Worm (Caenorhabditis elegans) whole organism, L1 larva: ENCODE data around the gene T05B9.2.

Experiments
- C04F5.9 ChIP-seq: sonication (generic microtip); optimal IDR thresholded peaks from 2 replicates; lab custom pipeline; 2016; ENCODE audit warnings: missing genetic modification characterization, missing compliant biosample characterization
- C34B4.2 ChIP-seq: sonication (generic microtip); optimal IDR thresholded peaks from 2 replicates; lab custom pipeline; 2017; ENCODE audit warnings: mild to moderate bottlenecking, missing genetic modification characterization, missing compliant biosample characterization
- F16B12.6 ChIP-seq: fragments of 150-350 bp; optimal IDR thresholded peaks from 2 replicates; lab custom pipeline; 2014; ENCODE audit warnings: missing biosample characterization, missing genetic modification characterization
- Y116A8C.19 ChIP-seq: sonication (generic microtip); optimal IDR thresholded peaks from 2 replicates; lab custom pipeline; 2016; ENCODE audit warnings: missing compliant biosample characterization, missing genetic modification characterization, borderline replicate concordance
- aly-2 ChIP-seq: fragments of 150-350 bp; optimal IDR thresholded peaks from 2 replicates; lab custom pipeline; 2014; ENCODE audit warnings: missing biosample characterization, missing genetic modification characterization
- blmp-1 ChIP-seq: fragments of 150-350 bp; optimal IDR thresholded peaks from 2 replicates; lab custom pipeline; 2014; ENCODE audit warnings: missing biosample characterization, missing genetic modification characterization
- ceh-63 ChIP-seq: fragments of 200-800 bp; sonication (Bioruptor generic); optimal IDR thresholded peaks from 2 replicates; lab custom pipeline; 2018; ENCODE audit warnings: mild to moderate bottlenecking, missing genetic modification characterization, missing compliant biosample characterization
- ceh-8 ChIP-seq: fragments of 200-800 bp; sonication (Bioruptor generic); optimal IDR thresholded peaks from 2 replicates; lab custom pipeline; 2018; ENCODE audit warnings: mild to moderate bottlenecking, missing genetic modification characterization, moderate library complexity, missing compliant biosample characterization
- ceh-88 ChIP-seq: fragments of 200-800 bp; sonication (Bioruptor generic); IDR thresholded peaks from 2 replicates; pipeline ENCODE4 v1.3.6; 2022; ENCODE audit warnings: missing genetic modification characterization, missing compliant biosample characterization
- ceh-90 ChIP-seq: sonication (generic microtip); optimal IDR thresholded peaks from 2 replicates; lab custom pipeline; 2016; ENCODE audit warnings: missing genetic modification characterization, missing compliant biosample characterization
- ces-1 ChIP-seq: fragments of 150-350 bp; optimal IDR thresholded peaks from 2 replicates; lab custom pipeline; 2014; ENCODE audit warnings: missing biosample characterization, missing genetic modification reagents, missing genetic modification characterization
- dpl-1 ChIP-seq, 3 experiments: fragments of 150-350 bp in 2 of 3; sonication (generic microtip) in 1 of 3; optimal IDR thresholded peaks; 2 replicates each; lab custom pipeline; 2014 to 2017; ENCODE audit warnings: missing biosample characterization in 3 of 3, missing genetic modification characterization in 3 of 3, missing genetic modification reagents in 3 of 3
- dsc-1 ChIP-seq: sonication (generic microtip); optimal IDR thresholded peaks from 2 replicates; lab custom pipeline; 2016; ENCODE audit warnings: mild to moderate bottlenecking, missing genetic modification characterization, missing compliant biosample characterization
- efl-1 ChIP-seq, 4 experiments: fragments of 150-350 bp; optimal IDR thresholded peaks in 3 of 4; peaks in 1 of 4; 1 replicate in 1 of 4; 2 replicates in 3 of 4; lab custom pipeline; 2014; ENCODE audit warnings: missing biosample characterization in 2 of 4, missing genetic modification characterization in 2 of 4, missing genetic modification reagents in 2 of 4
- elt-2 ChIP-seq: sonication (generic microtip); optimal IDR thresholded peaks from 2 replicates; lab custom pipeline; 2016; ENCODE audit warnings: missing genetic modification characterization, mild to moderate bottlenecking, inconsistent platforms, missing compliant biosample characterization, missing genetic modification reagents
- elt-3 ChIP-seq, 6 experiments: fragments of 150-350 bp in 1 of 6; sonication (generic microtip); optimal IDR thresholded peaks; 2 replicates each; lab custom pipeline; 2017 to 2018; ENCODE audit warnings: missing biosample characterization in 6 of 6, missing genetic modification characterization in 6 of 6, inconsistent platforms in 1 of 6
- ets-5 ChIP-seq: fragments of 200-800 bp; sonication (Bioruptor generic); IDR thresholded peaks from 2 replicates; pipeline ENCODE4 v1.3.6; 2022; ENCODE audit warnings: missing genetic modification characterization, missing compliant biosample characterization
- fkh-10 ChIP-seq: sonication (generic microtip); optimal IDR thresholded peaks from 2 replicates; lab custom pipeline; 2017; ENCODE audit warnings: missing biosample characterization, missing genetic modification reagents, missing genetic modification characterization
- fkh-4 ChIP-seq: sonication (generic microtip); optimal IDR thresholded peaks from 2 replicates; lab custom pipeline; 2016; ENCODE audit warnings: missing compliant biosample characterization, missing genetic modification characterization, borderline replicate concordance
- fkh-8 ChIP-seq: sonication (generic microtip); optimal IDR thresholded peaks from 2 replicates; lab custom pipeline; 2016; ENCODE audit warnings: mild to moderate bottlenecking, missing genetic modification characterization, missing compliant biosample characterization
- fos-1 ChIP-seq: fragments of 150-350 bp; optimal IDR thresholded peaks from 2 replicates; lab custom pipeline; 2014; ENCODE audit warnings: missing biosample characterization, missing genetic modification characterization
- grh-1 ChIP-seq: fragments of 200-800 bp; sonication (Bioruptor generic); IDR thresholded peaks from 2 replicates; pipeline ENCODE4 v1.3.6; 2022; ENCODE audit warnings: missing genetic modification reagents, missing genetic modification characterization, missing compliant biosample characterization
- hpl-2 ChIP-seq: fragments of 150-350 bp; optimal IDR thresholded peaks from 2 replicates; lab custom pipeline; 2014; ENCODE audit warnings: missing biosample characterization, missing genetic modification reagents, missing genetic modification characterization
- lin-13 ChIP-seq: fragments of 150-350 bp; optimal IDR thresholded peaks from 2 replicates; lab custom pipeline; 2014; ENCODE audit warnings: missing biosample characterization, missing genetic modification reagents, missing genetic modification characterization
- lin-14 ChIP-seq: fragments of 200-800 bp; sonication (Bioruptor generic); optimal IDR thresholded peaks from 2 replicates; lab custom pipeline; 2018; ENCODE audit warnings: mild to moderate bottlenecking, missing genetic modification characterization, moderate library complexity, missing compliant biosample characterization
- lin-15B ChIP-seq: fragments of 150-350 bp; sonication (generic microtip); optimal IDR thresholded peaks from 3 replicates; lab custom pipeline; 2014; ENCODE audit warnings: missing biosample characterization, missing genetic modification characterization
- lin-35 ChIP-seq, 2 experiments: fragments of 150-350 bp; optimal IDR thresholded peaks; 2 replicates each; lab custom pipeline; 2014; ENCODE audit warnings: missing biosample characterization in 2 of 2, missing genetic modification characterization in 2 of 2, missing genetic modification reagents in 2 of 2
- lsy-2 ChIP-seq, 2 experiments: fragments of 150-350 bp; optimal IDR thresholded peaks; 2 replicates each; lab custom pipeline; 2014; ENCODE audit warnings: missing biosample characterization in 2 of 2, missing genetic modification characterization in 2 of 2
- mab-9 ChIP-seq: fragments of 200-800 bp; sonication (Bioruptor generic); IDR thresholded peaks from 2 replicates; pipeline ENCODE4 v1.3.6; 2022; ENCODE audit warnings: missing genetic modification reagents, missing genetic modification characterization, missing compliant biosample characterization
- mef-2 ChIP-seq: fragments of 150-350 bp; optimal IDR thresholded peaks from 2 replicates; lab custom pipeline; 2014; ENCODE audit warnings: missing biosample characterization, missing genetic modification characterization
- mep-1 ChIP-seq: fragments of 150-350 bp; optimal IDR thresholded peaks from 2 replicates; lab custom pipeline; 2014; ENCODE audit warnings: missing biosample characterization, missing genetic modification characterization
- nhr-11 ChIP-seq: fragments of 150-350 bp; optimal IDR thresholded peaks from 2 replicates; lab custom pipeline; 2014; ENCODE audit warnings: missing biosample characterization, missing genetic modification characterization
- nhr-12 ChIP-seq: sonication (generic microtip); optimal IDR thresholded peaks from 2 replicates; lab custom pipeline; 2017; ENCODE audit warnings: missing biosample characterization, missing genetic modification characterization
- nhr-19 ChIP-seq: fragments of 200-800 bp; sonication (Bioruptor generic); conservative IDR thresholded peaks from 2 replicates; pipeline ENCODE4 v1.3.6; 2022; ENCODE audit warnings: missing genetic modification characterization, missing compliant biosample characterization
- nhr-20 ChIP-seq: sonication (generic microtip); optimal IDR thresholded peaks from 2 replicates; lab custom pipeline; 2016; ENCODE audit warnings: mild to moderate bottlenecking, missing genetic modification characterization, missing compliant biosample characterization
- nhr-237 ChIP-seq: fragments of 150-350 bp; optimal IDR thresholded peaks from 2 replicates; lab custom pipeline; 2014; ENCODE audit warnings: missing biosample characterization, missing genetic modification characterization
- nhr-71 ChIP-seq: sonication (generic microtip); optimal IDR thresholded peaks from 2 replicates; lab custom pipeline; 2016; ENCODE audit warnings: mild to moderate bottlenecking, missing genetic modification characterization, moderate library complexity, missing compliant biosample characterization
- nhr-84 ChIP-seq: sonication (generic microtip); optimal IDR thresholded peaks from 2 replicates; lab custom pipeline; 2017; ENCODE audit warnings: missing biosample characterization, missing genetic modification characterization
- nhr-85 ChIP-seq: sonication (generic microtip); peaks from one replicate; lab custom pipeline; 2016; ENCODE audit warnings: missing genetic modification characterization, inconsistent platforms, missing compliant biosample characterization
- pqm-1 ChIP-seq: sonication (generic microtip); optimal IDR thresholded peaks from 3 replicates; lab custom pipeline; 2017; ENCODE audit warnings: missing biosample characterization, missing genetic modification characterization
- rnt-1 ChIP-seq: sonication (generic microtip); optimal IDR thresholded peaks from 2 replicates; lab custom pipeline; 2016; ENCODE audit warnings: mild to moderate bottlenecking, missing genetic modification characterization, moderate library complexity, missing compliant biosample characterization
- skn-1 ChIP-seq: fragments of 150-350 bp; optimal IDR thresholded peaks from 2 replicates; lab custom pipeline; 2014; ENCODE audit warnings: missing biosample characterization, missing genetic modification characterization
- sox-4 ChIP-seq: sonication (generic microtip); optimal IDR thresholded peaks from 2 replicates; lab custom pipeline; 2016; ENCODE audit warnings: missing genetic modification characterization, missing compliant biosample characterization
- sptf-1 ChIP-seq: fragments of 150-350 bp; optimal IDR thresholded peaks from 2 replicates; lab custom pipeline; 2014; ENCODE audit warnings: missing biosample characterization, missing genetic modification characterization
- tlp-1 ChIP-seq: fragments of 150-350 bp; optimal IDR thresholded peaks from 2 replicates; lab custom pipeline; 2014; ENCODE audit warnings: missing biosample characterization, missing genetic modification characterization
- unc-30 ChIP-seq: sonication (generic microtip); optimal IDR thresholded peaks from 2 replicates; lab custom pipeline; 2017; ENCODE audit warnings: missing biosample characterization, missing genetic modification characterization
- unc-86 ChIP-seq: sonication (generic microtip); optimal IDR thresholded peaks from 2 replicates; lab custom pipeline; 2016; ENCODE audit warnings: missing genetic modification characterization, missing compliant biosample characterization
- unc-98 ChIP-seq: fragments of 200-800 bp; sonication (Bioruptor generic); IDR thresholded peaks from 2 replicates; pipeline ENCODE4 v1.3.6; 2022; ENCODE audit warnings: missing genetic modification characterization, missing compliant biosample characterization
- vab-15 ChIP-seq: sonication (generic microtip); optimal IDR thresholded peaks from 2 replicates; lab custom pipeline; 2017; ENCODE audit warnings: missing genotype, mild to moderate bottlenecking, missing genetic modification characterization, missing compliant biosample characterization
- xbp-1 ChIP-seq: sonication (generic microtip); optimal IDR thresholded peaks from 2 replicates; lab custom pipeline; 2016; ENCODE audit warnings: missing genetic modification characterization, missing compliant biosample characterization
- zag-1 ChIP-seq: fragments of 150-350 bp; optimal IDR thresholded peaks from 2 replicates; lab custom pipeline; 2014; ENCODE audit warnings: missing biosample characterization, missing genetic modification characterization
- ztf-4 ChIP-seq: fragments of 150-350 bp; optimal IDR thresholded peaks from 2 replicates; lab custom pipeline; 2014; ENCODE audit warnings: missing biosample characterization, missing genetic modification characterization

The T05B9.2 gene

DNA sequence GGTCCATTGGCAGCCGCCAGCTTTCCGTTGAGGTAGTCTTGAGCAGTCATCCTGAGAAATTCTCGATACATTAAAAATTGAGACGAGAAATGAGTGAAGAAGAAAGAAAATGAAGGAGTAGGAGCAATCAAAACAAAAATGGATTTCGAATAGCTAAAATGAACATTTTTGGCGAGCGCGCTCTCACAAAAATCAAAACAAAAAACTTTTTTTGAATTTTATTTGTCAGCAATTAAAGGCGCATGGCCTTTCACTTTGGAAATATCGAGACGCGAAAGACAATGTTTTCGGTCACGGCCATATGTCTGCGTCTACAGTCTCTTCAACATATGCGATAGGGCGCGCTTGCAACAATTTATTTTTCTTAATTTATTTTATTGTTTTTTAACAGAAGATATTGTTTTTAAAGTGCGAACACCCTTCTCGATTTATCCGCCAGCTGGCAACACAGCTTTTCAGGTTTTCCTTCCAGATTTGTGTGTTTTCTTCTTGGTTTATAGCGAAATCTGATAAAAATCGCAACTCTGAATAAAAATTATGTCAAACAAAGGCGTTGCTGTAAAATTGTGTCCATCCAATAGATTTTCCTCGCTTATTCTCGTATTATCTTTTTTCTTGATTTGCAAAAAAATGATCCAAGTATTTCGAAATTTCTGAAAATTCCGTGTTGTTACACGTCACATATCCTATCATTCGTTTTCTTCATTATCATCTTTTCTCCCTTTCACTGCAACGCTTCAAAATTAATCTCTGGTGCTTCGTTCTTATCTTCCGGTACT, 16.6 kb upstream of the T05B9.2 start, which contains the start of the genes rpn-9 and T06D8.9:
rpn-9 (minus strand) TSS at position 51 of the 779 bp plus-strand sequence.
T06D8.9 (plus strand) TSS at position 729 of the 779 bp plus-strand sequence.
- TF ChIP-seq elt-2 (tag; lab: Kevin White, UChicago) (peak; percentile 31), nhr-19 (GFP tag; lab: Robert Waterston, UW) (peak; percentile 76), ceh-63 (GFP tag; lab: Kevin White, UChicago) (no peak), fkh-8 (tag; lab: Kevin White, UChicago) (peak; percentile 77), nhr-20 (tag; lab: Kevin White, UChicago) (peak; percentile 89), ceh-90 (tag; lab: Kevin White, UChicago) (no peak), ceh-88 (GFP tag; lab: Robert Waterston, UW) (no peak), Y116A8C.19 (no peak), lin-14 (GFP tag; lab: Kevin White, UChicago) (peak; percentile 89), mab-9 (GFP tag; lab: Robert Waterston, UW) (0 out of 2 replicates have a peak, but pooled peaks have one; percentile 49), nhr-84 (no peak), blmp-1 (tag; lab: Kevin White, UChicago) (peak; percentile 91), nhr-11 (tag; lab: Kevin White, UChicago) (no peak), C04F5.9 (tag; lab: Kevin White, UChicago) (peak; percentile 42), nhr-85 (peak; percentile 71), F16B12.6 (tag; lab: Kevin White, UChicago) (peak; percentile 51), rnt-1 (peak; percentile 80), hpl-2 (GFP tag; lab: Kevin White, UChicago) (peak; percentile 31), elt-3 (tag; optimal IDR thresholded peaks at IDR 0.05; lab: Kevin White, UChicago) (peak in 2 of 6 experiments; percentile 19 to 89), zag-1 (tag; lab: Kevin White, UChicago) (no peak), unc-86 (tag; lab: Kevin White, UChicago) (peak; percentile 63), tlp-1 (tag; lab: Kevin White, UChicago) (no peak), unc-98 (GFP tag; lab: Robert Waterston, UW) (no peak), fkh-10 (GFP tag; lab: Kevin White, UChicago) (peak; percentile 57), mep-1 (tag; lab: Kevin White, UChicago) (peak; percentile 89), fkh-4 (no peak), lin-35 (GFP tag; optimal IDR thresholded peaks at IDR 0.05; lab: Kevin White, UChicago) (peak; percentile 81 to 89), pqm-1 (no peak), xbp-1 (peak; percentile 81), nhr-71 (tag; lab: Kevin White, UChicago) (peak; percentile 89), efl-1 (optimal IDR thresholded peaks at IDR 0.05; lab: Kevin White, UChicago) (peak; percentile 83 to 87), efl-1 (GFP tag; optimal IDR thresholded peaks at IDR 0.05 in 1 of 2; lab: Kevin White, UChicago) (peak; percentile 80 to 96), ceh-8 (GFP tag; lab: Kevin White, UChicago) (no peak), nhr-12 (tag; lab: Kevin White, UChicago) (no peak), unc-30 (tag; lab: Kevin White, UChicago) (no peak), fos-1 (no peak), ztf-4 (tag; lab: Kevin White, UChicago) (peak; percentile 22), mef-2 (tag; lab: Kevin White, UChicago) (no peak), lsy-2 (tag; optimal IDR thresholded peaks at IDR 0.05; lab: Kevin White, UChicago) (peak; percentile 86 to 93), skn-1 (peak; percentile 96), lin-15B (peak; percentile 94), dsc-1 (tag; lab: Kevin White, UChicago) (no peak), ces-1 (GFP tag; lab: Kevin White, UChicago) (no peak), vab-15 (no peak), grh-1 (no peak), ets-5 (GFP tag; lab: Robert Waterston, UW) (no peak), aly-2 (tag; lab: Kevin White, UChicago) (peak; percentile 36), lin-13 (GFP tag; lab: Kevin White, UChicago) (peak; percentile 83), nhr-237 (tag; lab: Kevin White, UChicago) (peak; percentile 38), C34B4.2 (tag; lab: Kevin White, UChicago) (no peak), sptf-1 (tag; lab: Kevin White, UChicago) (no peak), dpl-1 (GFP tag; optimal IDR thresholded peaks at IDR 0.05; lab: Kevin White, UChicago) (peak; percentile 71 to 85 (median 78)), sox-4 (tag; lab: Kevin White, UChicago) (no peak)
